Fruit fly (Drosophila melanogaster): ENCODE data around the gene CG4133.
A peak's percentile ranks its signal among the peaks of the same experiment; 100 is the strongest.

DNA sequence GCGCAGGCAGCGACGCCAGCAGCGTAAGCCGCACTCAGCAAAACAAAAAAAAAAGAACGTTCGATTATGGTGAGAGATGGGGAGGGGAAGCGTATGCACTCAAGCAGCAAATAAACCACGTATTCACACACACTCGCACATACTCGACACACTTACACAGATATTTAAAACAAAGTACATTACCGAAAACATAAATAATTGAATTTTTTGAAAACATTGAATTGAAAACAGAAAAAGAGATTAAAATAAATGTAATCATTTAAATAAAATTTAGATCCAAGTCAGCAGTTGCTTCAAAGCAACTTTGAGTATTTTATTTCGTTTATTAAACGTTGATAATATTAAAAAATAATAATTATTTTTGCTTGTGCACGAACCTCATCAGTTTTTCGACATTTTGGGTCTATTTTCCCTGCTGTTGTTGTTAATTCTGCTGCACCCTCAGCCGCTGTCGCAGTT is 15.7 kb downstream of the CG4133 start:
- TF ChIP-seq CG9948 (tag; optimal IDR thresholded peaks at IDR 0.05), result peak; percentile 43
- no peak for TF ChIP-seq rn (GFP tag; IDR thresholded peaks at IDR 0.05)
- TF ChIP-seq CG32121 (GFP tag; IDR thresholded peaks at IDR 0.05), result no peak

All from whole organism, pupa.